Fruit fly (Drosophila melanogaster): ENCODE measurements around the gene CG8087.

DNA sequence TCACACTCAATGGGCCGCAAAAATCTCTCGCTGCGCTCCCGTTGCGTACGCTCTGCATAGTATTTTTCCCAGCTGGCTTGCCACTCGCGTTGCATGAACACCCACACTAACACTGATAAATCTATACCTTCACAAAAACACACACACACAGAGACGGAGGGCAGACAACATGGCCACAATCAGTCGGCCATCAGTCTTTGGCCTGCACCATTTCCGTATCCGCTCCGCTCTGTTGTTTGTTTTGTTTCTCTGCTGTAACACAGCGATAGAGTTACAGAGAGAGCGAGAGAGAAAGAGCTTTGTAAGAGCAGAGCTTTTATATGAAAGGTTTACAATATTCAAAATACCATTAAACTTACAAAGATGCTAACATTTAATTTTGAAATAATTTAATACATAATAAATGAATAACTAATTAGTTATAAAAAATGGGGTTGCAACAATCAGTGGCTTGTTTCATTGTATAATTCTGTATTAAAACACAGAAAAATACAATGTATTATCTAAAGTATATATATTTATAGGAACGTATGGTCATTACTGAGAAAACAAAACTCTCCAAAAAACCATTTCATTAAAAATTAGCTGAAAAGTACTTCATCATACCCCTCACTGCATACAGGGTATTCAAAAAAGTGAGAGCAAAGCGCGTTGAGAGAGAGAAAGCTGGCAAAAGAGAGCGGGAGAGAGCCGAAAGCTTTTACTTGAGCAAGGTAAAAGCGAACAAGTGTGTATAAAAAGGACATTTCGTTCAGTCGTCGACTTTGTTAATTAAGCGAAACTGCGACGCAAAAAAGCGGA, 44.5 kb upstream of the CG8087 start, which contains the start of gene CG14853:
- no peak for TF ChIP-seq CTCF (optimal IDR thresholded peaks at IDR 0.05)
- TF ChIP-seq CG8478 (optimal IDR thresholded peaks at IDR 0.05): no peak

Measured in S2 (cell line).